Worm (Caenorhabditis elegans): ENCODE results near the gene cyc-2.2.

- TF ChIP-seq ceh-14 (tag; optimal IDR thresholded peaks at IDR 0.05) (no peak), elt-4 (tag; optimal IDR thresholded peaks at IDR 0.05) (no peak), Y22D7AL.16 (tag; optimal IDR thresholded peaks at IDR 0.05) (no peak), fkh-10 (GFP tag; optimal IDR thresholded peaks at IDR 0.05) (no peak), pha-4 (tag; optimal IDR thresholded peaks at IDR 0.05) (no peak), zip-5 (tag; optimal IDR thresholded peaks at IDR 0.05) (no peak), pax-1 (tag; optimal IDR thresholded peaks at IDR 0.05) (no peak), hlh-30 (tag; optimal IDR thresholded peaks at IDR 0.05; ENCODE audit: insufficient read depth) (no peak), tbx-2 (tag; optimal IDR thresholded peaks at IDR 0.05) (no peak), hlh-8 (tag; optimal IDR thresholded peaks at IDR 0.05) (no peak), ceh-34 (tag; optimal IDR thresholded peaks at IDR 0.05) (no peak), nhr-11 (tag; optimal IDR thresholded peaks at IDR 0.05) (no peak), ceh-9 (tag; optimal IDR thresholded peaks at IDR 0.05) (no peak)
These were observed 41.7 kb downstream of the cyc-2.2 start for ce11 chrV:12570271-12570670.
